Worm (Caenorhabditis elegans) whole organism, young adult: ENCODE measurements around the gene C04G6.13.

Source experiments
- B0019.2 ChIP-seq: fragments of 200-800 bp; sonication (Bioruptor generic); conservative IDR thresholded peaks from 2 replicates; pipeline ENCODE4 v1.3.6; 2022; ENCODE audit warnings: missing genetic modification reagents, missing genetic modification characterization, missing compliant biosample characterization
- B0336.3 ChIP-seq: fragments of 200-800 bp; sonication (Bioruptor generic); IDR thresholded peaks from 2 replicates; pipeline ENCODE4 v1.3.6; 2022; ENCODE audit warnings: missing genetic modification characterization, missing compliant biosample characterization
- C17E4.6 ChIP-seq: fragments of 200-800 bp; sonication (Bioruptor generic); IDR thresholded peaks from 2 replicates; pipeline ENCODE4 v1.3.6; 2022; ENCODE audit warnings: missing genetic modification reagents, missing genetic modification characterization, missing compliant biosample characterization
- D2030.7 ChIP-seq: fragments of 200-800 bp; sonication (Bioruptor generic); IDR thresholded peaks from 2 replicates; pipeline ENCODE4 v1.3.6; 2022; ENCODE audit warnings: missing genetic modification reagents, missing genetic modification characterization, missing compliant biosample characterization
- F22D6.2 ChIP-seq: sonication (generic microtip); optimal IDR thresholded peaks from 2 replicates; lab custom pipeline; 2016; ENCODE audit warnings: mild to moderate bottlenecking, missing genetic modification characterization, missing compliant biosample characterization
- F37B4.10 ChIP-seq: fragments of 200-800 bp; sonication (Bioruptor generic); IDR thresholded peaks from 2 replicates; pipeline ENCODE4 v1.3.6; 2022; ENCODE audit warnings: missing genetic modification characterization, missing compliant biosample characterization
- F39B2.1 ChIP-seq: fragments of 200-800 bp; sonication (Bioruptor generic); IDR thresholded peaks from 2 replicates; pipeline ENCODE4 v1.3.6; 2022; ENCODE audit warnings: missing genetic modification reagents, missing genetic modification characterization, missing compliant biosample characterization
- F49E8.2 ChIP-seq: sonication (generic microtip); optimal IDR thresholded peaks from 3 replicates; lab custom pipeline; 2017; ENCODE audit warnings: missing genetic modification characterization, mild to moderate bottlenecking, missing compliant biosample characterization, antibody characterized with exemption, moderate library complexity; ENCODE audit not compliant: insufficient read depth
- F52B5.7 ChIP-seq: sonication (generic microtip); optimal IDR thresholded peaks from 2 replicates; lab custom pipeline; 2016; ENCODE audit warnings: mild to moderate bottlenecking, missing genetic modification characterization, missing compliant biosample characterization
- Y53F4B.3 ChIP-seq: fragments of 200-800 bp; sonication (Bioruptor generic); IDR thresholded peaks from 2 replicates; pipeline ENCODE4 v1.3.6; 2022; ENCODE audit warnings: missing genetic modification reagents, missing genetic modification characterization, missing compliant biosample characterization
- Y79H2A.3 ChIP-seq: fragments of 200-800 bp; sonication (Bioruptor generic); conservative IDR thresholded peaks from 2 replicates; pipeline ENCODE4 v1.3.6; 2022; ENCODE audit warnings: missing genetic modification reagents, missing genetic modification characterization, missing compliant biosample characterization
- ZK185.1 ChIP-seq: sonication (generic microtip); optimal IDR thresholded peaks from 2 replicates; lab custom pipeline; 2016; ENCODE audit warnings: mild to moderate bottlenecking, missing genetic modification characterization, missing compliant biosample characterization; ENCODE audit not compliant: poor library complexity, severe bottlenecking
- ama-1 ChIP-seq, 3 experiments: fragments of 150-350 bp in 1 of 3; sonication (generic microtip) in 2 of 3; optimal IDR thresholded peaks; 2 replicates each; lab custom pipeline; 2014 to 2018; ENCODE audit warnings: missing biosample characterization in 2 of 3, missing genetic modification characterization in 2 of 3, missing genetic modification reagents in 2 of 3
- aptf-3 ChIP-seq: fragments of 200-800 bp; sonication (Bioruptor generic); IDR thresholded peaks from 2 replicates; pipeline ENCODE4 v1.3.6; 2022; ENCODE audit warnings: missing genetic modification characterization, missing compliant biosample characterization
- attf-5 ChIP-seq: fragments of 200-800 bp; sonication (Bioruptor generic); optimal IDR thresholded peaks from 2 replicates; lab custom pipeline; 2018; ENCODE audit warnings: mild to moderate bottlenecking, missing genetic modification characterization, missing compliant biosample characterization
- attf-6 ChIP-seq: fragments of 200-800 bp; sonication (Bioruptor generic); IDR thresholded peaks from 2 replicates; pipeline ENCODE4 v1.3.6; 2022; ENCODE audit warnings: missing genetic modification reagents, missing genetic modification characterization, missing compliant biosample characterization
- ccch-3 ChIP-seq: fragments of 200-800 bp; sonication (Bioruptor generic); optimal IDR thresholded peaks from 2 replicates; lab custom pipeline; 2018; ENCODE audit warnings: mild to moderate bottlenecking, missing genetic modification characterization, missing compliant biosample characterization
- cebp-2 ChIP-seq: fragments of 200-800 bp; sonication (Bioruptor generic); IDR thresholded peaks from 2 replicates; pipeline ENCODE4 v1.3.6; 2022; ENCODE audit warnings: missing genetic modification characterization, missing compliant biosample characterization
- ceh-100 ChIP-seq: fragments of 200-800 bp; sonication (Bioruptor generic); IDR thresholded peaks from 2 replicates; pipeline ENCODE4 v1.3.6; 2022; ENCODE audit warnings: missing genetic modification reagents, missing genetic modification characterization, missing compliant biosample characterization
- ceh-40 ChIP-seq: fragments of 200-800 bp; sonication (Bioruptor generic); IDR thresholded peaks from 2 replicates; pipeline ENCODE4 v1.3.6; 2022; ENCODE audit warnings: missing genetic modification characterization, missing compliant biosample characterization
- ceh-79 ChIP-seq: sonication (generic microtip); optimal IDR thresholded peaks from 2 replicates; lab custom pipeline; 2017; ENCODE audit warnings: mild to moderate bottlenecking, missing genetic modification characterization, missing compliant biosample characterization
- chd-7 ChIP-seq: sonication (generic microtip); optimal IDR thresholded peaks from 2 replicates; lab custom pipeline; 2016; ENCODE audit warnings: mild to moderate bottlenecking, missing genetic modification characterization, moderate library complexity, missing compliant biosample characterization
- dox-1 ChIP-seq: fragments of 200-800 bp; sonication (Bioruptor generic); IDR thresholded peaks from 2 replicates; pipeline ENCODE4 v1.3.6; 2022; ENCODE audit warnings: missing genetic modification reagents, missing genetic modification characterization, missing compliant biosample characterization
- dpl-1 ChIP-seq: fragments of 150-350 bp; optimal IDR thresholded peaks from 2 replicates; lab custom pipeline; 2014; ENCODE audit warnings: missing biosample characterization, missing genetic modification reagents, missing genetic modification characterization
- egl-18 ChIP-seq: fragments of 200-800 bp; sonication (Bioruptor generic); IDR thresholded peaks from 2 replicates; pipeline ENCODE4 v1.3.6; 2022; ENCODE audit warnings: missing genetic modification reagents, missing genetic modification characterization, missing compliant biosample characterization
- egl-44 ChIP-seq: fragments of 200-800 bp; sonication (Bioruptor generic); IDR thresholded peaks from 2 replicates; pipeline ENCODE4 v1.3.6; 2022; ENCODE audit warnings: missing genetic modification reagents, missing genetic modification characterization, missing compliant biosample characterization
- egrh-3 ChIP-seq: fragments of 200-800 bp; sonication (Bioruptor generic); IDR thresholded peaks from 2 replicates; pipeline ENCODE4 v1.3.6; 2022; ENCODE audit warnings: missing genetic modification reagents, missing genetic modification characterization, missing compliant biosample characterization
- ekl-4 ChIP-seq: fragments of 200-800 bp; sonication (Bioruptor generic); IDR thresholded peaks from 2 replicates; pipeline ENCODE4 v1.3.6; 2022; ENCODE audit warnings: missing genetic modification reagents, missing genetic modification characterization, missing compliant biosample characterization
- fkh-3 ChIP-seq: sonication (generic microtip); optimal IDR thresholded peaks from 2 replicates; lab custom pipeline; 2016; ENCODE audit warnings: mild to moderate bottlenecking, missing genetic modification characterization, missing compliant biosample characterization
- hlh-26 ChIP-seq: fragments of 200-800 bp; sonication (Bioruptor generic); conservative IDR thresholded peaks from 2 replicates; pipeline ENCODE4 v1.3.6; 2022; ENCODE audit warnings: missing genetic modification reagents, missing genetic modification characterization, missing compliant biosample characterization
- hrde-1 ChIP-seq: sonication (generic microtip); optimal IDR thresholded peaks from 2 replicates; lab custom pipeline; 2016; ENCODE audit warnings: missing genetic modification characterization, mild to moderate bottlenecking, missing compliant biosample characterization, moderate library complexity, missing genotype, missing genetic modification reagents, borderline replicate concordance
- lag-1 ChIP-seq: fragments of 200-800 bp; sonication (Bioruptor generic); IDR thresholded peaks from 2 replicates; pipeline ENCODE4 v1.3.6; 2022; ENCODE audit warnings: missing genetic modification reagents, missing genetic modification characterization, missing compliant biosample characterization
- let-526 ChIP-seq: fragments of 200-800 bp; sonication (Bioruptor generic); IDR thresholded peaks from 2 replicates; pipeline ENCODE4 v1.3.6; 2022; ENCODE audit warnings: missing genetic modification reagents, missing genetic modification characterization, missing compliant biosample characterization
- lin-40 ChIP-seq: sonication (generic microtip); optimal IDR thresholded peaks from 2 replicates; lab custom pipeline; 2016; ENCODE audit warnings: missing genetic modification characterization, mild to moderate bottlenecking, missing compliant biosample characterization, missing genotype, missing genetic modification reagents
- madf-6 ChIP-seq: fragments of 200-800 bp; sonication (Bioruptor generic); IDR thresholded peaks from 2 replicates; pipeline ENCODE4 v1.3.6; 2022; ENCODE audit warnings: missing genetic modification reagents, missing genetic modification characterization, missing compliant biosample characterization
- mcd-1 ChIP-seq: fragments of 200-800 bp; sonication (Bioruptor generic); IDR thresholded peaks from 2 replicates; pipeline ENCODE4 v1.3.6; 2022; ENCODE audit warnings: missing genetic modification reagents, missing genetic modification characterization, missing compliant biosample characterization
- mel-28 ChIP-seq: sonication (generic microtip); optimal IDR thresholded peaks from 2 replicates; lab custom pipeline; 2016; ENCODE audit warnings: borderline replicate concordance, mild to moderate bottlenecking, missing genetic modification characterization, missing compliant biosample characterization
- mes-4 ChIP-seq: sonication (generic microtip); optimal IDR thresholded peaks from 2 replicates; lab custom pipeline; 2016; ENCODE audit warnings: missing genotype, missing genetic modification characterization, missing compliant biosample characterization
- nfya-2 ChIP-seq: fragments of 200-800 bp; sonication (Bioruptor generic); IDR thresholded peaks from 2 replicates; pipeline ENCODE4 v1.3.6; 2022; ENCODE audit warnings: missing genetic modification reagents, missing genetic modification characterization, missing compliant biosample characterization
- nfyb-1 ChIP-seq: fragments of 200-800 bp; sonication (Bioruptor generic); IDR thresholded peaks from 2 replicates; pipeline ENCODE4 v1.3.6; 2022; ENCODE audit warnings: missing genetic modification reagents, missing genetic modification characterization, missing compliant biosample characterization
- nhr-80 ChIP-seq: sonication (generic microtip); optimal IDR thresholded peaks from 2 replicates; lab custom pipeline; 2016; ENCODE audit warnings: missing genetic modification characterization, missing compliant biosample characterization
- pbrm-1 ChIP-seq: fragments of 200-800 bp; sonication (Bioruptor generic); IDR thresholded peaks from 2 replicates; pipeline ENCODE4 v1.3.6; 2022; ENCODE audit warnings: missing genetic modification reagents, missing genetic modification characterization, missing compliant biosample characterization
- rcor-1 ChIP-seq: fragments of 200-800 bp; sonication (Bioruptor generic); IDR thresholded peaks from 2 replicates; pipeline ENCODE4 v1.3.6; 2022; ENCODE audit warnings: missing genetic modification reagents, missing genetic modification characterization, missing compliant biosample characterization
- repo-1 ChIP-seq: sonication (generic microtip); optimal IDR thresholded peaks from 2 replicates; lab custom pipeline; 2017; ENCODE audit warnings: mild to moderate bottlenecking, missing genetic modification characterization, missing compliant biosample characterization
- unc-62 ChIP-seq: fragments of 150-350 bp; optimal IDR thresholded peaks from 2 replicates; lab custom pipeline; 2014; ENCODE audit warnings: missing biosample characterization, missing genetic modification reagents, missing genetic modification characterization
- zim-3 ChIP-seq: sonication (generic microtip); optimal IDR thresholded peaks from 2 replicates; lab custom pipeline; 2017; ENCODE audit warnings: mild to moderate bottlenecking, missing genetic modification characterization, moderate library complexity, missing compliant biosample characterization
- ztf-22 ChIP-seq: fragments of 200-800 bp; sonication (Bioruptor generic); optimal IDR thresholded peaks from 2 replicates; lab custom pipeline; 2018; ENCODE audit warnings: mild to moderate bottlenecking, missing genetic modification characterization, moderate library complexity, missing compliant biosample characterization
- ztf-26 ChIP-seq: sonication (generic microtip); optimal IDR thresholded peaks from 2 replicates; lab custom pipeline; 2017; ENCODE audit warnings: missing genetic modification characterization, missing compliant biosample characterization
- ztf-3 ChIP-seq: fragments of 200-800 bp; sonication (Bioruptor generic); optimal IDR thresholded peaks from 2 replicates; lab custom pipeline; 2018; ENCODE audit warnings: mild to moderate bottlenecking, missing genetic modification characterization, missing compliant biosample characterization

C04G6.13 gene

DNA sequence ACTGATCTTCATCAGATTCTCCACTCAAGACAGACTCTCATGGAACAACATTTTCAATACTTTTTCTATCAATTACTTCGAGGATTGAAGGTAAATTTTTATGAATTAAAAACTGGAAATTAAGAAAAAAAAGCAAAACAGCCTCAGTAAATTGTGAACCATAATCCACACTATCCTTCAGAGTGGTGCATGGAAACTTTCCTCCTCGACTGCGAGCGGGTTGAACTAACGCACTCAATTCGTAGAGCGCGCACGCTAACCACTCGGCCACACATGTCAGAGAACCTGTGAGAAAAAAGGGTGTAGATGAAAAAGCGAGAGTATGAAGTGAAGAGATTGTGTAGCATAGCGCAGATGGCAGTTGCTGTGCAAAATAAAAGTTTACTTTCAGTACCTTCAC, 11.0 kb downstream of the C04G6.13 start:
- no peak for TF ChIP-seq Y53F4B.3 (GFP tag; lab: Robert Waterston, UW)
- TF ChIP-seq repo-1 (tag; lab: Kevin White, UChicago): peak; percentile 79
- peak; percentile 89 for TF ChIP-seq ekl-4 (GFP tag; lab: Robert Waterston, UW)
- TF ChIP-seq attf-6 (GFP tag; lab: Robert Waterston, UW): peak; percentile 71
- peak; percentile 78 for TF ChIP-seq ceh-100 (GFP tag; lab: Robert Waterston, UW)
- peak; percentile 94; the same call in 1 of the 2 replicates for TF ChIP-seq cebp-2 (GFP tag; lab: Robert Waterston, UW)
- peak; percentile 13 for TF ChIP-seq ccch-3 (GFP tag; lab: Kevin White, UChicago)
- TF ChIP-seq B0336.3 (GFP tag; lab: Robert Waterston, UW): peak; percentile 86
- peak; percentile 64 for TF ChIP-seq F49E8.2 (tag; lab: Kevin White, UChicago)
- no peak for TF ChIP-seq lag-1
- peak; percentile 85 for TF ChIP-seq pbrm-1 (GFP tag; lab: Robert Waterston, UW)
- TF ChIP-seq fkh-3 (tag; lab: Kevin White, UChicago): peak; percentile 85
- TF ChIP-seq D2030.7 (GFP tag; lab: Robert Waterston, UW): peak; percentile 80
- TF ChIP-seq rcor-1: peak; percentile 82
- TF ChIP-seq hlh-26 (GFP tag; lab: Robert Waterston, UW): 0 out of 2 replicates have a peak, but pooled peaks have one; percentile 20
- 0 out of 2 replicates have a peak, but pooled peaks have one; percentile 57 for TF ChIP-seq egl-18 (GFP tag; lab: Robert Waterston, UW)
- TF ChIP-seq ama-1 (optimal IDR thresholded peaks at IDR 0.05; lab: Kevin White, UChicago): no peak
- peak; percentile 90 to 94 for TF ChIP-seq ama-1 (GFP tag; optimal IDR thresholded peaks at IDR 0.05; lab: Kevin White, UChicago)
- peak; percentile 70 for TF ChIP-seq ceh-79 (tag; lab: Kevin White, UChicago)
- TF ChIP-seq dox-1 (GFP tag; lab: Robert Waterston, UW): peak; percentile 90; the same call in 1 of the 2 replicates
- peak; percentile 37; the same call in 1 of the 2 replicates for TF ChIP-seq B0019.2 (GFP tag; lab: Robert Waterston, UW)
- TF ChIP-seq aptf-3 (GFP tag; lab: Robert Waterston, UW): 0 out of 2 replicates have a peak, but pooled peaks have one; percentile 58
- TF ChIP-seq attf-5: peak; percentile 77
- peak; percentile 86 for TF ChIP-seq ztf-26
- no peak for TF ChIP-seq F39B2.1 (GFP tag; lab: Robert Waterston, UW)
- TF ChIP-seq hrde-1: peak; percentile 90
- TF ChIP-seq ZK185.1: peak; percentile 94
- TF ChIP-seq nfyb-1 (GFP tag; lab: Robert Waterston, UW): peak; percentile 93
- TF ChIP-seq mcd-1 (GFP tag; lab: Robert Waterston, UW): no peak; the same call in 1 of the 2 replicates
- no peak for TF ChIP-seq ztf-22 (GFP tag; lab: Kevin White, UChicago)
- peak; percentile 93 for TF ChIP-seq zim-3 (tag; lab: Kevin White, UChicago)
- TF ChIP-seq ceh-40 (GFP tag; lab: Robert Waterston, UW): peak; percentile 93
- TF ChIP-seq Y79H2A.3 (GFP tag; lab: Robert Waterston, UW): peak; percentile 67; the same call in 1 of the 2 replicates
- TF ChIP-seq nfya-2 (GFP tag; lab: Robert Waterston, UW): no peak
- TF ChIP-seq egl-44: peak; percentile 90
- TF ChIP-seq C17E4.6 (GFP tag; lab: Robert Waterston, UW): peak; percentile 63
- TF ChIP-seq nhr-80: peak; percentile 54
- peak; percentile 82 for TF ChIP-seq F52B5.7 (tag; lab: Kevin White, UChicago)
- TF ChIP-seq F37B4.10 (GFP tag; lab: Robert Waterston, UW): no peak
- TF ChIP-seq F22D6.2 (tag; lab: Kevin White, UChicago): peak; percentile 54
- TF ChIP-seq dpl-1 (GFP tag; lab: Kevin White, UChicago): peak; percentile 1
- TF ChIP-seq mes-4 (tag; lab: Kevin White, UChicago): peak; percentile 91
- peak; percentile 70 for TF ChIP-seq let-526 (GFP tag; lab: Robert Waterston, UW)
- TF ChIP-seq mel-28: peak; percentile 29
- no peak for TF ChIP-seq ztf-3 (GFP tag; lab: Kevin White, UChicago)
- peak; percentile 78 for TF ChIP-seq lin-40 (tag; lab: Kevin White, UChicago)
- no peak for TF ChIP-seq unc-62 (GFP tag; lab: Kevin White, UChicago)
- peak; percentile 56 for TF ChIP-seq egrh-3
- peak; percentile 91 for TF ChIP-seq chd-7 (tag; lab: Kevin White, UChicago)
- TF ChIP-seq madf-6 (GFP tag; lab: Robert Waterston, UW): peak; percentile 75
